Worm (Caenorhabditis elegans) whole organism, mixed stage, embryonic: Measurements from ENCODE around the gene frm-7.

Source experiments
- M03D4.4 ChIP-seq: sonication (generic microtip); optimal IDR thresholded peaks from 2 replicates; lab custom pipeline; 2017; ENCODE audit warnings: mild to moderate bottlenecking, missing genetic modification characterization, missing compliant biosample characterization
- bed-3 ChIP-seq: fragments of 200-800 bp; sonication (Bioruptor generic); optimal IDR thresholded peaks from 3 replicates; lab custom pipeline; 2018; ENCODE audit warnings: mild to moderate bottlenecking, missing genetic modification characterization, moderate library complexity, missing compliant biosample characterization
- blmp-1 ChIP-seq: fragments of 150-350 bp; optimal IDR thresholded peaks from 2 replicates; lab custom pipeline; 2014; ENCODE audit warnings: missing biosample characterization, missing genetic modification characterization
- ceh-39 ChIP-seq: fragments of 150-350 bp; optimal IDR thresholded peaks from 2 replicates; lab custom pipeline; 2014; ENCODE audit warnings: missing biosample characterization, missing genetic modification characterization
- ceh-43 ChIP-seq: fragments of 200-800 bp; sonication (Bioruptor generic); optimal IDR thresholded peaks from 2 replicates; lab custom pipeline; 2018; ENCODE audit warnings: mild to moderate bottlenecking, missing genetic modification characterization, moderate library complexity, missing compliant biosample characterization
- ces-1 ChIP-seq: fragments of 150-350 bp; optimal IDR thresholded peaks from 2 replicates; lab custom pipeline; 2014; ENCODE audit warnings: missing biosample characterization, missing genetic modification reagents, missing genetic modification characterization
- elt-1 ChIP-seq: sonication (generic microtip); optimal IDR thresholded peaks from 2 replicates; lab custom pipeline; 2017; ENCODE audit warnings: missing genetic modification characterization, mild to moderate bottlenecking, missing compliant biosample characterization, antibody characterized with exemption, moderate library complexity, borderline replicate concordance; ENCODE audit not compliant: insufficient read depth
- elt-3 ChIP-seq: fragments of 150-350 bp; optimal IDR thresholded peaks from 2 replicates; lab custom pipeline; 2014; ENCODE audit warnings: missing biosample characterization, missing genetic modification characterization
- flh-1 ChIP-seq: fragments of 200-800 bp; sonication (Bioruptor generic); optimal IDR thresholded peaks from 2 replicates; lab custom pipeline; 2018; ENCODE audit warnings: mild to moderate bottlenecking, missing genetic modification characterization, moderate library complexity, missing compliant biosample characterization
- ham-2 ChIP-seq: fragments of 200-800 bp; sonication (Bioruptor generic); optimal IDR thresholded peaks from 2 replicates; lab custom pipeline; 2018; ENCODE audit warnings: mild to moderate bottlenecking, missing genetic modification characterization, missing compliant biosample characterization
- hlh-1 ChIP-seq: fragments of 150-350 bp; optimal IDR thresholded peaks from 2 replicates; lab custom pipeline; 2014; ENCODE audit warnings: missing biosample characterization, missing genetic modification reagents, missing genetic modification characterization
- lin-13 ChIP-seq: fragments of 150-350 bp; optimal IDR thresholded peaks from 2 replicates; lab custom pipeline; 2014; ENCODE audit warnings: missing biosample characterization, missing genetic modification characterization
- lin-32 ChIP-seq: fragments of 200-800 bp; sonication (Bioruptor generic); optimal IDR thresholded peaks from 2 replicates; lab custom pipeline; 2018; ENCODE audit warnings: mild to moderate bottlenecking, missing genetic modification characterization, missing compliant biosample characterization
- lsy-2 ChIP-seq: fragments of 150-350 bp; optimal IDR thresholded peaks from 2 replicates; lab custom pipeline; 2014; ENCODE audit warnings: missing biosample characterization, missing genetic modification characterization
- mab-5 ChIP-seq: fragments of 150-350 bp; optimal IDR thresholded peaks from 2 replicates; lab custom pipeline; 2014; ENCODE audit warnings: missing biosample characterization, missing genetic modification characterization
- mep-1 ChIP-seq: fragments of 150-350 bp; optimal IDR thresholded peaks from 2 replicates; lab custom pipeline; 2017; ENCODE audit warnings: missing biosample characterization, missing genetic modification reagents, missing genetic modification characterization, inconsistent platforms
- mls-2 ChIP-seq: sonication (generic microtip); optimal IDR thresholded peaks from 2 replicates; lab custom pipeline; 2016; ENCODE audit warnings: mild to moderate bottlenecking, missing genetic modification characterization, moderate library complexity, missing compliant biosample characterization
- nhr-12 ChIP-seq: fragments of 150-350 bp; optimal IDR thresholded peaks from 2 replicates; lab custom pipeline; 2014; ENCODE audit warnings: missing biosample characterization, missing genetic modification characterization
- nhr-2 ChIP-seq: fragments of 150-350 bp; optimal IDR thresholded peaks from 2 replicates; lab custom pipeline; 2014; ENCODE audit warnings: missing biosample characterization, missing genetic modification characterization
- nhr-28 ChIP-seq: fragments of 150-350 bp; optimal IDR thresholded peaks from 2 replicates; lab custom pipeline; 2014; ENCODE audit warnings: missing biosample characterization, missing genetic modification characterization
- sem-2 ChIP-seq: fragments of 200-800 bp; sonication (Bioruptor generic); optimal IDR thresholded peaks from 2 replicates; lab custom pipeline; 2018; ENCODE audit warnings: mild to moderate bottlenecking, missing genetic modification characterization, missing compliant biosample characterization
- snpc-4 ChIP-seq: fragments of 150-350 bp; optimal IDR thresholded peaks from 2 replicates; lab custom pipeline; 2014; ENCODE audit warnings: missing biosample characterization, missing genetic modification characterization
- sptf-1 ChIP-seq: sonication (generic microtip); optimal IDR thresholded peaks from 2 replicates; lab custom pipeline; 2017; ENCODE audit warnings: mild to moderate bottlenecking, missing genetic modification characterization, moderate library complexity, missing compliant biosample characterization
- unc-120 ChIP-seq: sonication (generic microtip); optimal IDR thresholded peaks from 2 replicates; lab custom pipeline; 2017; ENCODE audit warnings: missing genetic modification characterization, missing compliant biosample characterization; ENCODE audit not compliant: poor library complexity, severe bottlenecking
- unc-39 ChIP-seq: fragments of 150-350 bp; optimal IDR thresholded peaks from 2 replicates; lab custom pipeline; 2014; ENCODE audit warnings: missing biosample characterization, missing genetic modification characterization
- unc-62 ChIP-seq: fragments of 150-350 bp; optimal IDR thresholded peaks from 2 replicates; lab custom pipeline; 2014; ENCODE audit warnings: missing biosample characterization, missing genetic modification reagents, missing genetic modification characterization
- zip-8 ChIP-seq: fragments of 150-350 bp; optimal IDR thresholded peaks from 2 replicates; lab custom pipeline; 2014; ENCODE audit warnings: missing biosample characterization, missing genetic modification characterization
- ztf-11 ChIP-seq: fragments of 150-350 bp; optimal IDR thresholded peaks from 2 replicates; lab custom pipeline; 2014; ENCODE audit warnings: missing biosample characterization, missing genetic modification characterization

Gene frm-7

ce11 chrV:12301985-12302591, at the start of gene frm-7, which contains the start of gene F55C5.17:
Gene frm-7 (plus strand): TSS chrV:12302484.
Gene F55C5.17 (plus strand): TSS chrV:12302541.
- TF ChIP-seq nhr-12 (tag; lab: Kevin White, UChicago) (no peak), blmp-1 (tag; lab: Kevin White, UChicago) (no peak), M03D4.4 (no peak), ceh-39 (tag; lab: Kevin White, UChicago) (no peak), zip-8 (tag; lab: Kevin White, UChicago) (no peak), ceh-43 (GFP tag; lab: Kevin White, UChicago) (no peak), mep-1 (tag; lab: Kevin White, UChicago) (no peak), bed-3 (no peak), elt-3 (tag; lab: Kevin White, UChicago) (no peak), unc-120 (no peak)

DNA sequence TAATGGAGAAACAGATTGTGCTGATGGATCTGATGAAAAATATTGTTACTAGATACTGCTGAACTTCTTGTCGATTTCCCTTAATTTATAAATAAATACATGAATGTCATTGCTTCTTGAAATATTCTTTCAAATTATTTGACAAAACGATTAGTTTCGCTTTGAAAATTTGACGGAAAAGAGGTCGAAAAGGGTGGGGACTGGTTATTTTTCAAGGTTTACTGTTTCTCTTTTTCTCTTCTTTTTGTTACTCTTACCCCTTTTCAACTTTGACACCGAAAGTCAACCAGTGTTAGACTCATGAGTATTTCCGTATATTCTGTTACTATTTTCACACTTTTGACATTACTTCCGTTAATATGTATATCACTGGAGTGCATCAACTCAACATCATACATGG, 46.9 kb upstream of the frm-7 start, which contains the start of gene T04H1.12:
TSS of gene T04H1.12 (plus strand) at position 301 of the 400 bp plus-strand sequence.
- TF ChIP-seq flh-1 (GFP tag; lab: Kevin White, UChicago): no peak
- no peak for TF ChIP-seq lsy-2 (tag; lab: Kevin White, UChicago)
- TF ChIP-seq mep-1 (tag; lab: Kevin White, UChicago): no peak
- TF ChIP-seq hlh-1: no peak
- no peak for TF ChIP-seq snpc-4 (tag; lab: Kevin White, UChicago)
- no peak for TF ChIP-seq ztf-11 (tag; lab: Kevin White, UChicago)
- TF ChIP-seq lin-32 (GFP tag; lab: Kevin White, UChicago): no peak
- no peak for TF ChIP-seq bed-3

ce11 chrV:12256398-12256797, 45.9 kb upstream of the frm-7 start, which contains the start of gene ugt-55:
Gene ugt-55 (plus strand): TSS chrV:12256698.
- TF ChIP-seq ztf-11 (tag; lab: Kevin White, UChicago): no peak
- no peak for TF ChIP-seq ham-2 (GFP tag; lab: Kevin White, UChicago)
- no peak for TF ChIP-seq blmp-1 (tag; lab: Kevin White, UChicago)

ce11 chrV:12258922-12259321, 43.4 kb upstream of the frm-7 start, which contains the start of gene ugt-56:
Gene ugt-56 (plus strand): TSS chrV:12258982.
- no peak for TF ChIP-seq snpc-4 (tag; lab: Kevin White, UChicago)
- TF ChIP-seq hlh-1: no peak
- no peak for TF ChIP-seq mls-2 (tag; lab: Kevin White, UChicago)
- no peak for TF ChIP-seq elt-1 (tag; lab: Kevin White, UChicago)
- TF ChIP-seq flh-1 (GFP tag; lab: Kevin White, UChicago): no peak
- TF ChIP-seq mab-5 (tag; lab: Kevin White, UChicago): no peak
- TF ChIP-seq lin-32 (GFP tag; lab: Kevin White, UChicago): no peak
- TF ChIP-seq sem-2 (GFP tag; lab: Kevin White, UChicago): no peak
- TF ChIP-seq blmp-1 (tag; lab: Kevin White, UChicago): no peak
- no peak for TF ChIP-seq ces-1 (GFP tag; lab: Kevin White, UChicago)

DNA sequence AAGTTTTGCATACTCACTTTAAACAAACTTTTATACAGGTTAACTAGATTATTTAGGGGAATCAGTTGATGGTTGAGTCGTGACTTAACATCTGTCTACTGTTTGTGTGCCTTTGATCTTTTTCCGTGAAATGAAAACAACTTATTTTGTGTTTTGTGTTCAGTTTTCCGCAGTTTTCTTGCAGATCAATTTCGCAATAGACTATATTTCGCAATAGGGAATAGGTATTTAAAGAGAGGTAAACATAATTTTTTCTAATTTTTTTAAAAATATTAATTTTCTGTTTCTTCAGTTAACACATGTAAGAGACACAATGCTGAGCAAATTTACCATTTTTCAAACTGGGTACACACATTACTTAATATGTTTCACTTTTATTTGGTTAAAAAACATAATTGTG, 40.9 kb upstream of the frm-7 start, which contains the start of gene tbb-6:
TSS of gene tbb-6 (plus strand) at position 155 of the 400 bp plus-strand sequence.
- no peak for TF ChIP-seq zip-8 (tag; lab: Kevin White, UChicago)
- TF ChIP-seq snpc-4 (tag; lab: Kevin White, UChicago): no peak
- no peak for TF ChIP-seq nhr-2 (tag; lab: Kevin White, UChicago)
- no peak for TF ChIP-seq sptf-1 (tag; lab: Kevin White, UChicago)

ce11 chrV:12263723-12264122, 38.6 kb upstream of the frm-7 start, which contains the start of gene ssp-35:
Gene ssp-35 (minus strand): TSS chrV:12263823.
- TF ChIP-seq elt-1 (tag; lab: Kevin White, UChicago) (no peak), nhr-2 (tag; lab: Kevin White, UChicago) (no peak)

DNA sequence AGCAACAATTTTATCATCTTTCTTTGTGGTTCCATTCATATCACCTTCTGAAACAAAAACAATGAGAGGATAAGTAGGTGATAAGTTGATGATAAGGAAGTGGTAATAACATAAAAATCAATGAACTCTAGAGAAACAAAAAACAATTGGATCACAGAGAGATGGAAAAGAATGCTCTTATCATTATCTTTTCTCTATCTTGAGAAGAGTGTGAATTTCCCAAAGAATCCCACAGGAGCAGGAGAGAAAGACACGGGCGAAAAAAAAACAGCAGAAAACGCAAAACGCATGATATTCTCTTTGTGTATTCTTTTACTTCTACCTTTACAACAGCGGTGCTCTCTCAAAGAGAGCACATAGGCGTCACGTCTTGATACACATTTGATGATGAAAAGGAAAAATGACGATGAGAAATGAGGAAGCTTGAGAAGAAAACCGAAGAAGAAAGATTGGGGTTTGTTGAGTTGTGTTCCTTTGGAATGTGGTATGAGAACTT, 33.0 kb upstream of the frm-7 start, which contains the start of gene twk-24:
TSS of gene twk-24 (minus strand) at position 51 of the 496 bp plus-strand sequence.
- TF ChIP-seq M03D4.4: no peak
- no peak for TF ChIP-seq unc-39 (tag; lab: Kevin White, UChicago)
- TF ChIP-seq sptf-1 (tag; lab: Kevin White, UChicago): no peak
- TF ChIP-seq unc-62: no peak
- TF ChIP-seq hlh-1: no peak
- TF ChIP-seq lin-32 (GFP tag; lab: Kevin White, UChicago): no peak
- no peak for TF ChIP-seq flh-1 (GFP tag; lab: Kevin White, UChicago)
- TF ChIP-seq bed-3: no peak
- TF ChIP-seq ham-2 (GFP tag; lab: Kevin White, UChicago): no peak
- TF ChIP-seq mls-2 (tag; lab: Kevin White, UChicago): no peak
- no peak for TF ChIP-seq lin-13
- no peak for TF ChIP-seq nhr-2 (tag; lab: Kevin White, UChicago)
- no peak for TF ChIP-seq sem-2 (GFP tag; lab: Kevin White, UChicago)
- no peak for TF ChIP-seq nhr-28 (tag; lab: Kevin White, UChicago)
- no peak for TF ChIP-seq lsy-2 (tag; lab: Kevin White, UChicago)
